Fruit fly (Drosophila melanogaster) whole organism, embryonic: ENCODE data around the gene CG11975.
A peak's percentile ranks its signal among the peaks of the same experiment; 100 is the strongest.

Experiments
- Abd-B ChIP-seq: fragments of 200-800 bp; sonication (Bioruptor generic); optimal IDR thresholded peaks from 2 replicates; lab custom pipeline; 2018; ENCODE audit warnings: missing biosample characterization, mild to moderate bottlenecking, missing genetic modification characterization, moderate library complexity
- CG10209 ChIP-seq: fragments of 200-800 bp; sonication (Bioruptor generic); optimal IDR thresholded peaks from 3 replicates; lab custom pipeline; 2017; ENCODE audit warnings: missing biosample characterization, mild to moderate bottlenecking, missing genetic modification characterization, missing genetic modification reagents
- CG11560 ChIP-seq: fragments of 200-800 bp; sonication (Bioruptor generic); IDR thresholded peaks from 3 replicates; pipeline ENCODE4 v1.3.6; 2022; ENCODE audit warnings: missing biosample characterization, missing genetic modification characterization
- CG12942 ChIP-seq: fragments of 200-800 bp; sonication (Bioruptor generic); optimal IDR thresholded peaks from 3 replicates; lab custom pipeline; 2016; ENCODE audit warnings: missing biosample characterization, missing genetic modification characterization
- CG13296 ChIP-seq: fragments of 200-800 bp; sonication (Bioruptor generic); optimal IDR thresholded peaks from 3 replicates; lab custom pipeline; 2018; ENCODE audit warnings: missing biosample characterization, mild to moderate bottlenecking, missing genetic modification characterization
- CG14710 ChIP-seq: fragments of 200-800 bp; sonication (Bioruptor generic); optimal IDR thresholded peaks from 3 replicates; lab custom pipeline; 2019; ENCODE audit warnings: missing biosample characterization, mild to moderate bottlenecking, missing genetic modification characterization, moderate library complexity
- CG14965 ChIP-seq: fragments of 200-800 bp; sonication (Bioruptor generic); optimal IDR thresholded peaks from 2 replicates; lab custom pipeline; 2016; ENCODE audit warnings: missing biosample characterization, missing genetic modification characterization, borderline replicate concordance
- CG15011 ChIP-seq: fragments of 200-800 bp; sonication (Bioruptor generic); optimal IDR thresholded peaks from 3 replicates; lab custom pipeline; 2018; ENCODE audit warnings: missing biosample characterization, mild to moderate bottlenecking, missing genetic modification characterization
- CG15269 ChIP-seq: fragments of 200-800 bp; sonication (Bioruptor generic); optimal IDR thresholded peaks from 2 replicates; lab custom pipeline; 2018; ENCODE audit warnings: missing biosample characterization, mild to moderate bottlenecking, missing genetic modification characterization, moderate library complexity
- CG1529 ChIP-seq: fragments of 200-800 bp; sonication (Bioruptor generic); optimal IDR thresholded peaks from 3 replicates; lab custom pipeline; 2018; ENCODE audit warnings: missing biosample characterization, missing genetic modification characterization
- CG17361 ChIP-seq: fragments of 200-800 bp; sonication (Bioruptor generic); IDR thresholded peaks from 3 replicates; pipeline ENCODE4 v1.3.6; 2022; ENCODE audit warnings: missing biosample characterization, missing genetic modification characterization
- CG18764 ChIP-seq: fragments of 200-800 bp; sonication (Bioruptor generic); optimal IDR thresholded peaks from 3 replicates; lab custom pipeline; 2016; ENCODE audit warnings: missing biosample characterization, missing genetic modification characterization
- CG2202 ChIP-seq: fragments of 200-800 bp; sonication (Bioruptor generic); optimal IDR thresholded peaks from 2 replicates; lab custom pipeline; 2018; ENCODE audit warnings: missing biosample characterization, mild to moderate bottlenecking, missing genetic modification characterization
- CG2889 ChIP-seq: fragments of 200-800 bp; sonication (Bioruptor generic); IDR thresholded peaks from 3 replicates; pipeline ENCODE4 v1.3.6; 2022; ENCODE audit warnings: missing biosample characterization, missing genetic modification characterization
- CG30403 ChIP-seq: fragments of 200-800 bp; sonication (Bioruptor generic); optimal IDR thresholded peaks from 3 replicates; lab custom pipeline; 2016; ENCODE audit warnings: missing biosample characterization, missing genetic modification characterization
- CG34224 ChIP-seq: fragments of 200-800 bp; sonication (Bioruptor generic); IDR thresholded peaks from 3 replicates; pipeline ENCODE4 v1.3.6; 2022; ENCODE audit warnings: missing biosample characterization, missing genetic modification characterization; ENCODE audit not compliant: partially characterized antibody
- CG4617 ChIP-seq: fragments of 200-800 bp; sonication (Bioruptor generic); optimal IDR thresholded peaks from 3 replicates; lab custom pipeline; 2016; ENCODE audit warnings: missing biosample characterization, missing genetic modification characterization, borderline replicate concordance
- CG4820 ChIP-seq: fragments of 200-800 bp; sonication (Bioruptor generic); optimal IDR thresholded peaks from 3 replicates; lab custom pipeline; 2016; ENCODE audit warnings: missing biosample characterization, missing genetic modification characterization
- CG6813 ChIP-seq: fragments of 200-800 bp; sonication (Bioruptor generic); optimal IDR thresholded peaks from 2 replicates; lab custom pipeline; 2017; ENCODE audit warnings: missing biosample characterization, missing genetic modification characterization, mild to moderate bottlenecking, moderate library complexity, missing genetic modification reagents
- CG7372 ChIP-seq: fragments of 200-800 bp; sonication (Bioruptor generic); IDR thresholded peaks from 2 replicates; pipeline ENCODE4 v1.3.6; 2022; ENCODE audit warnings: missing biosample characterization, missing genetic modification characterization
- CG8281 ChIP-seq: fragments of 200-800 bp; sonication (Bioruptor generic); optimal IDR thresholded peaks from 2 replicates; lab custom pipeline; 2018; ENCODE audit warnings: missing biosample characterization, mild to moderate bottlenecking, missing genetic modification characterization, moderate library complexity
- CG9797 ChIP-seq: fragments of 200-800 bp; sonication (Bioruptor generic); optimal IDR thresholded peaks from 3 replicates; lab custom pipeline; 2018; ENCODE audit warnings: missing biosample characterization, mild to moderate bottlenecking, missing genetic modification characterization
- Dbx ChIP-seq: fragments of 200-800 bp; sonication (Bioruptor generic); IDR thresholded peaks from 3 replicates; pipeline ENCODE4 v1.3.6; 2022; ENCODE audit warnings: missing biosample characterization, missing genetic modification characterization
- Fer1 ChIP-seq: fragments of 200-800 bp; sonication (Bioruptor generic); optimal IDR thresholded peaks from 2 replicates; lab custom pipeline; 2017; ENCODE audit warnings: missing biosample characterization, mild to moderate bottlenecking, missing genetic modification characterization
- HmgZ ChIP-seq: fragments of 200-800 bp; sonication (Bioruptor generic); optimal IDR thresholded peaks from 2 replicates; lab custom pipeline; 2018; ENCODE audit warnings: missing biosample characterization, mild to moderate bottlenecking, missing genetic modification characterization
- NK7.1 ChIP-seq: fragments of 200-800 bp; sonication (Bioruptor generic); optimal IDR thresholded peaks from 3 replicates; lab custom pipeline; 2016; ENCODE audit warnings: missing biosample characterization, missing genetic modification characterization
- Neu2 ChIP-seq: fragments of 200-800 bp; sonication (Bioruptor generic); optimal IDR thresholded peaks from 3 replicates; lab custom pipeline; 2016; ENCODE audit warnings: missing biosample characterization, missing genetic modification characterization, borderline replicate concordance
- Ravus ChIP-seq: fragments of 200-800 bp; sonication (Bioruptor generic); IDR thresholded peaks from 2 replicates; pipeline ENCODE4 v1.3.6; 2022; ENCODE audit warnings: missing biosample characterization, missing genetic modification characterization
- Rfx ChIP-seq: fragments of 200-800 bp; sonication (Bioruptor generic); IDR thresholded peaks from 2 replicates; pipeline ENCODE4 v1.3.6; 2022; ENCODE audit warnings: missing biosample characterization, missing genetic modification characterization
- Sox102F ChIP-seq: fragments of 200-800 bp; sonication (Bioruptor generic); optimal IDR thresholded peaks from 2 replicates; lab custom pipeline; 2018; ENCODE audit warnings: missing biosample characterization, mild to moderate bottlenecking, missing genetic modification characterization, moderate library complexity
- ash1 ChIP-seq: fragments of 200-800 bp; sonication (Bioruptor generic); optimal IDR thresholded peaks from 2 replicates; lab custom pipeline; 2018; ENCODE audit warnings: missing biosample characterization, mild to moderate bottlenecking, missing genetic modification characterization
- ato ChIP-seq: fragments of 200-800 bp; sonication (Bioruptor generic); IDR thresholded peaks from 2 replicates; pipeline ENCODE4 v1.3.6; 2022; ENCODE audit warnings: missing biosample characterization, missing genetic modification characterization; ENCODE audit not compliant: partially characterized antibody
- bsh ChIP-seq, 2 experiments: fragments of 200-800 bp; sonication (Bioruptor generic); optimal IDR thresholded peaks; 2 replicates each; lab custom pipeline; 2017 to 2018; ENCODE audit warnings: mild to moderate bottlenecking in 2 of 2, missing biosample characterization in 2 of 2, missing genetic modification characterization in 2 of 2, moderate library complexity in 1 of 2
- caup ChIP-seq: fragments of 200-800 bp; sonication (Bioruptor generic); optimal IDR thresholded peaks from 3 replicates; lab custom pipeline; 2017; ENCODE audit warnings: missing biosample characterization, mild to moderate bottlenecking, missing genetic modification characterization, moderate library complexity; ENCODE audit not compliant: severe bottlenecking
- chif ChIP-seq, 2 experiments: fragments of 200-800 bp; sonication (Bioruptor generic); optimal IDR thresholded peaks; 3 replicates each; lab custom pipeline; 2016; ENCODE audit warnings: missing biosample characterization in 2 of 2, missing genetic modification characterization in 2 of 2
- dysf ChIP-seq: fragments of 200-800 bp; sonication (Bioruptor generic); IDR thresholded peaks from 3 replicates; pipeline ENCODE4 v1.3.6; 2022; ENCODE audit warnings: missing biosample characterization, missing genetic modification characterization
- grn ChIP-seq: fragments of 200-800 bp; sonication (Bioruptor generic); optimal IDR thresholded peaks from 3 replicates; lab custom pipeline; 2017; ENCODE audit warnings: missing biosample characterization, missing genetic modification characterization
- her ChIP-seq: fragments of 200-800 bp; sonication (Bioruptor generic); optimal IDR thresholded peaks from 2 replicates; lab custom pipeline; 2016; ENCODE audit warnings: missing biosample characterization, missing genetic modification characterization
- jing ChIP-seq: fragments of 200-800 bp; sonication (Bioruptor generic); optimal IDR thresholded peaks from 2 replicates; lab custom pipeline; 2018; ENCODE audit warnings: missing biosample characterization, mild to moderate bottlenecking, missing genetic modification characterization
- org-1 ChIP-seq: fragments of 200-800 bp; sonication (Bioruptor generic); optimal IDR thresholded peaks from 2 replicates; lab custom pipeline; 2017; ENCODE audit warnings: missing biosample characterization, missing genetic modification characterization
- pho ChIP-seq: fragments of 200-800 bp; sonication (Bioruptor generic); optimal IDR thresholded peaks from 2 replicates; lab custom pipeline; 2016; ENCODE audit warnings: missing biosample characterization, missing genetic modification characterization
- ranshi ChIP-seq: fragments of 200-800 bp; sonication (Bioruptor generic); IDR thresholded peaks from 2 replicates; pipeline ENCODE4 v1.3.6; 2022; ENCODE audit warnings: missing biosample characterization, missing genetic modification characterization
- scrt ChIP-seq: fragments of 200-800 bp; sonication (Bioruptor generic); optimal IDR thresholded peaks from 2 replicates; lab custom pipeline; 2018; ENCODE audit warnings: missing biosample characterization, mild to moderate bottlenecking, missing genetic modification characterization, moderate library complexity
- seq ChIP-seq: fragments of 200-800 bp; sonication (Bioruptor generic); IDR thresholded peaks from 2 replicates; pipeline ENCODE4 v1.3.6; 2022; ENCODE audit warnings: missing biosample characterization, missing genetic modification characterization
- sim ChIP-seq: fragments of 200-800 bp; sonication (Bioruptor generic); IDR thresholded peaks from 2 replicates; pipeline ENCODE4 v1.3.6; 2022; ENCODE audit warnings: missing biosample characterization, missing genetic modification characterization
- sna ChIP-seq: fragments of 200-800 bp; sonication (Bioruptor generic); IDR thresholded peaks from 2 replicates; pipeline ENCODE4 v1.3.6; 2022; ENCODE audit warnings: missing biosample characterization, missing genetic modification characterization; ENCODE audit not compliant: partially characterized antibody
- sob ChIP-seq: fragments of 200-800 bp; sonication (Bioruptor generic); IDR thresholded peaks from 2 replicates; pipeline ENCODE4 v1.3.6; 2022; ENCODE audit warnings: missing biosample characterization, missing genetic modification characterization
- wor ChIP-seq: fragments of 200-800 bp; sonication (Bioruptor generic); IDR thresholded peaks from 2 replicates; pipeline ENCODE4 v1.3.6; 2022; ENCODE audit warnings: missing biosample characterization, missing genetic modification characterization

Gene CG11975

DNA sequence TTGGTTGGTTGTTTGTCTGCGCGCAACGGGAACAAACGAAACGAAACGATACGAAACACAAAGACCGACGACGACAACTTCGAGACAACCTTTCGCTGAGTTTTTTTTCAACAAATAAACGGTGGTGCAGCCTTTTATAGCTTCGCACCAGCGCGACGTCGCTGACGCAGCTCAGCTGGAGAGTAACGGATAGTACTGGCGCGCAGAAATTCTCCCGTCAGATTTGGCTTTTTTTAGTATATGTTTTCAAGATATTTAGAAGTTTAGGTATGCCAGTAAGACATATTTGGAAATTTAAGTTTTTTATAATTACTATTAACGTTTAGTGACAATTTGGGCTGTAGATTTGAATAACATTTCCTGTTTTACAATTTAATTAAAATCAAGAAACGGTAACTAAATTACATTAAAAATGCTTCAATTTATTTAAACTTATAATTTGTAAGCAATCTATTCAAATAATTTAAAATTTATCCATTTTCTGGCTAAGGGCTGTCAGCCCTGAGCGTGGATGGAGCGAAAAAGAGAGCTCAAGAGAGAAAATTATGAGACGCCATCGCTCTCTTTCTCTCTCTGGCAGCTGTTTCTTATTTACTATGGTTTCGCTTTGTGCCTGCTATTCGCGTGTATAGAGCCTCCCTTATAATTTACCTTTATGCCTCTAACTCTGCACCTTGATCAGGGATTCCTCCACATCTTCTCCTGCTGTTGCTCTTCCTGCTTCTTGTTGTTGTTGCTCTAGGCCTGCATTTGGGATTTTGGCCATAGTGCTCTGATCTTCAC, 40.8 kb downstream of the CG11975 start (continued):
- TF ChIP-seq CG8281 (tag; lab: Kevin White, UChicago) (peak; percentile 62), pho (GFP tag; lab: Kevin White, UChicago) (peak; percentile 33), CG15011 (GFP tag; lab: Kevin White, UChicago) (peak; percentile 79), CG11560 (tag; lab: Robert Waterston, UW) (no peak), NK7.1 (GFP tag; lab: Kevin White, UChicago) (no peak), CG2889 (GFP tag; lab: Robert Waterston, UW) (no peak), Fer1 (GFP tag; lab: Kevin White, UChicago) (peak; percentile 90), ash1 (peak; percentile 81), Abd-B (GFP tag; lab: Kevin White, UChicago) (peak; percentile 72), grn (GFP tag; lab: Kevin White, UChicago) (peak; percentile 14), her (peak; percentile 41), chif (GFP tag; optimal IDR thresholded peaks at IDR 0.05; lab: Kevin White, UChicago) (peak; percentile 32 to 57), seq (GFP tag; lab: Robert Waterston, UW) (peak; percentile 63), dysf (peak; percentile 79), CG1529 (GFP tag; lab: Kevin White, UChicago) (peak; percentile 74), CG14965 (GFP tag; lab: Kevin White, UChicago) (no peak), jing (GFP tag; lab: Kevin White, UChicago) (peak; percentile 14), CG17361 (GFP tag; lab: Robert Waterston, UW) (peak; percentile 94), CG13296 (peak; percentile 88), Dbx (GFP tag; lab: Robert Waterston, UW) (peak; percentile 68), CG9797 (no peak), Neu2 (GFP tag; lab: Kevin White, UChicago) (no peak), HmgZ (tag; lab: Kevin White, UChicago) (peak; percentile 64), CG12942 (peak; percentile 55), Ravus (peak; percentile 12; the same call in 1 of the 2 replicates), wor (GFP tag; lab: Robert Waterston, UW) (peak; percentile 32; the same call in 1 of the 2 replicates), CG2202 (peak; percentile 29), CG7372 (GFP tag; lab: Robert Waterston, UW) (0 out of 2 replicates have a peak, but pooled peaks have one; percentile 47), sob (GFP tag; lab: Robert Waterston, UW) (0 out of 2 replicates have a peak, but pooled peaks have one; percentile 23), ato (GFP tag; lab: Robert Waterston, UW) (no peak), sna (GFP tag; lab: Robert Waterston, UW) (0 out of 2 replicates have a peak, but pooled peaks have one; percentile 13), sim (GFP tag; lab: Robert Waterston, UW) (0 out of 2 replicates have a peak, but pooled peaks have one; percentile 28), CG15269 (tag; lab: Kevin White, UChicago) (peak; percentile 89), bsh (GFP tag; optimal IDR thresholded peaks at IDR 0.05; lab: Kevin White, UChicago) (peak; percentile 60 to 75), org-1 (GFP tag; lab: Kevin White, UChicago) (peak; percentile 76), CG14710 (tag; lab: Kevin White, UChicago) (peak; percentile 87), CG18764 (peak; percentile 26), CG10209 (peak; percentile 82), CG4617 (GFP tag; lab: Kevin White, UChicago) (no peak), CG6813 (GFP tag; lab: Kevin White, UChicago) (peak; percentile 61), scrt (peak; percentile 82), Sox102F (peak; percentile 81), caup (GFP tag; lab: Kevin White, UChicago) (peak; percentile 83), CG30403 (GFP tag; lab: Kevin White, UChicago) (peak; percentile 88), CG34224 (GFP tag; lab: Robert Waterston, UW) (0 out of 3 replicates have a peak, but pooled peaks have one; percentile 15), CG4820 (GFP tag; lab: Kevin White, UChicago) (peak; percentile 48), Rfx (GFP tag; lab: Robert Waterston, UW) (peak; percentile 70), ranshi (GFP tag; lab: Robert Waterston, UW) (no peak; the same call in 1 of the 2 replicates)
